Worm (Caenorhabditis elegans) whole organism, young adult: ENCODE results near the gene cav-2.

ENCODE experiments used
- B0035.1 ChIP-seq: sonication (generic microtip); optimal IDR thresholded peaks from 2 replicates; lab custom pipeline; 2016; ENCODE audit warnings: missing genetic modification characterization, mild to moderate bottlenecking, missing compliant biosample characterization, missing genotype, missing genetic modification reagents
- B0261.1 ChIP-seq: sonication (generic microtip); optimal IDR thresholded peaks from 2 replicates; lab custom pipeline; 2016; ENCODE audit warnings: mild to moderate bottlenecking, missing genetic modification characterization, moderate library complexity, missing compliant biosample characterization
- C17E4.6 ChIP-seq: fragments of 200-800 bp; sonication (Bioruptor generic); IDR thresholded peaks from 2 replicates; pipeline ENCODE4 v1.3.6; 2022; ENCODE audit warnings: missing genetic modification reagents, missing genetic modification characterization, missing compliant biosample characterization
- D2030.7 ChIP-seq: fragments of 200-800 bp; sonication (Bioruptor generic); IDR thresholded peaks from 2 replicates; pipeline ENCODE4 v1.3.6; 2022; ENCODE audit warnings: missing genetic modification reagents, missing genetic modification characterization, missing compliant biosample characterization
- F49E8.2 ChIP-seq: sonication (generic microtip); optimal IDR thresholded peaks from 3 replicates; lab custom pipeline; 2017; ENCODE audit warnings: missing genetic modification characterization, mild to moderate bottlenecking, missing compliant biosample characterization, antibody characterized with exemption, moderate library complexity; ENCODE audit not compliant: insufficient read depth
- K11D2.4 ChIP-seq: fragments of 200-800 bp; sonication (Bioruptor generic); IDR thresholded peaks from 2 replicates; pipeline ENCODE4 v1.3.6; 2022; ENCODE audit warnings: missing genetic modification reagents, missing genetic modification characterization, missing compliant biosample characterization
- K12H6.12 ChIP-seq: fragments of 200-800 bp; sonication (Bioruptor generic); optimal IDR thresholded peaks from 2 replicates; lab custom pipeline; 2018; ENCODE audit warnings: mild to moderate bottlenecking, missing genetic modification characterization, missing compliant biosample characterization
- T07F8.4 ChIP-seq: sonication (generic microtip); optimal IDR thresholded peaks from 2 replicates; lab custom pipeline; 2016; ENCODE audit warnings: mild to moderate bottlenecking, missing genetic modification characterization, moderate library complexity, missing compliant biosample characterization
- Y56A3A.18 ChIP-seq: fragments of 200-800 bp; sonication (Bioruptor generic); IDR thresholded peaks from 2 replicates; pipeline ENCODE4 v1.3.6; 2022; ENCODE audit warnings: missing genetic modification reagents, missing genetic modification characterization, missing compliant biosample characterization
- Y67H2A.10 ChIP-seq: fragments of 200-800 bp; sonication (Bioruptor generic); conservative IDR thresholded peaks from 2 replicates; pipeline ENCODE4 v1.3.6; 2022; ENCODE audit warnings: missing genetic modification reagents, missing genetic modification characterization, missing compliant biosample characterization
- akir-1 ChIP-seq: fragments of 200-800 bp; sonication (Bioruptor generic); optimal IDR thresholded peaks from 2 replicates; lab custom pipeline; 2018; ENCODE audit warnings: mild to moderate bottlenecking, missing genetic modification characterization, moderate library complexity, missing compliant biosample characterization
- ama-1 ChIP-seq, 3 experiments: fragments of 150-350 bp in 1 of 3; sonication (generic microtip) in 2 of 3; optimal IDR thresholded peaks; 2 replicates each; lab custom pipeline; 2014 to 2018; ENCODE audit warnings: missing biosample characterization in 2 of 3, missing genetic modification characterization in 2 of 3, missing genetic modification reagents in 2 of 3
- aptf-3 ChIP-seq: fragments of 200-800 bp; sonication (Bioruptor generic); IDR thresholded peaks from 2 replicates; pipeline ENCODE4 v1.3.6; 2022; ENCODE audit warnings: missing genetic modification characterization, missing compliant biosample characterization
- athp-1 ChIP-seq: sonication (generic microtip); optimal IDR thresholded peaks from 2 replicates; lab custom pipeline; 2017; ENCODE audit warnings: mild to moderate bottlenecking, missing genetic modification characterization, missing compliant biosample characterization
- attf-3 ChIP-seq: fragments of 200-800 bp; sonication (Bioruptor generic); conservative IDR thresholded peaks from 2 replicates; pipeline ENCODE4 v1.3.6; 2022; ENCODE audit warnings: missing genetic modification reagents, missing genetic modification characterization, missing compliant biosample characterization
- attf-5 ChIP-seq: fragments of 200-800 bp; sonication (Bioruptor generic); optimal IDR thresholded peaks from 2 replicates; lab custom pipeline; 2018; ENCODE audit warnings: mild to moderate bottlenecking, missing genetic modification characterization, missing compliant biosample characterization
- bed-1 ChIP-seq: fragments of 200-800 bp; sonication (Bioruptor generic); IDR thresholded peaks from 2 replicates; pipeline ENCODE4 v1.3.6; 2022; ENCODE audit warnings: missing genetic modification reagents, missing genetic modification characterization, missing compliant biosample characterization
- cebp-2 ChIP-seq: fragments of 200-800 bp; sonication (Bioruptor generic); IDR thresholded peaks from 2 replicates; pipeline ENCODE4 v1.3.6; 2022; ENCODE audit warnings: missing genetic modification characterization, missing compliant biosample characterization
- ceh-27 ChIP-seq: fragments of 200-800 bp; sonication (Bioruptor generic); optimal IDR thresholded peaks from 2 replicates; lab custom pipeline; 2018; ENCODE audit warnings: mild to moderate bottlenecking, missing genetic modification characterization, moderate library complexity, missing compliant biosample characterization
- ceh-40 ChIP-seq: fragments of 200-800 bp; sonication (Bioruptor generic); IDR thresholded peaks from 2 replicates; pipeline ENCODE4 v1.3.6; 2022; ENCODE audit warnings: missing genetic modification characterization, missing compliant biosample characterization
- dox-1 ChIP-seq: fragments of 200-800 bp; sonication (Bioruptor generic); IDR thresholded peaks from 2 replicates; pipeline ENCODE4 v1.3.6; 2022; ENCODE audit warnings: missing genetic modification reagents, missing genetic modification characterization, missing compliant biosample characterization
- egl-18 ChIP-seq: fragments of 200-800 bp; sonication (Bioruptor generic); IDR thresholded peaks from 2 replicates; pipeline ENCODE4 v1.3.6; 2022; ENCODE audit warnings: missing genetic modification reagents, missing genetic modification characterization, missing compliant biosample characterization
- egl-44 ChIP-seq: fragments of 200-800 bp; sonication (Bioruptor generic); IDR thresholded peaks from 2 replicates; pipeline ENCODE4 v1.3.6; 2022; ENCODE audit warnings: missing genetic modification reagents, missing genetic modification characterization, missing compliant biosample characterization
- fkh-3 ChIP-seq: sonication (generic microtip); optimal IDR thresholded peaks from 2 replicates; lab custom pipeline; 2016; ENCODE audit warnings: mild to moderate bottlenecking, missing genetic modification characterization, missing compliant biosample characterization
- gei-17 ChIP-seq: fragments of 200-800 bp; sonication (Bioruptor generic); optimal IDR thresholded peaks from 2 replicates; lab custom pipeline; 2018; ENCODE audit warnings: mild to moderate bottlenecking, missing genetic modification characterization, missing compliant biosample characterization
- hlh-12 ChIP-seq: sonication (generic microtip); optimal IDR thresholded peaks from 2 replicates; lab custom pipeline; 2016; ENCODE audit warnings: missing genetic modification characterization, missing compliant biosample characterization
- hmg-20 ChIP-seq: fragments of 200-800 bp; sonication (Bioruptor generic); IDR thresholded peaks from 2 replicates; pipeline ENCODE4 v1.3.6; 2022; ENCODE audit warnings: missing genetic modification reagents, missing genetic modification characterization, missing compliant biosample characterization
- let-526 ChIP-seq: fragments of 200-800 bp; sonication (Bioruptor generic); IDR thresholded peaks from 2 replicates; pipeline ENCODE4 v1.3.6; 2022; ENCODE audit warnings: missing genetic modification reagents, missing genetic modification characterization, missing compliant biosample characterization
- lin-35 ChIP-seq, 3 experiments: fragments of 150-350 bp in 2 of 3; sonication (generic microtip) in 1 of 3; optimal IDR thresholded peaks; 2 replicates each; lab custom pipeline; 2014 to 2018; ENCODE audit warnings: missing biosample characterization in 3 of 3, missing genetic modification characterization in 3 of 3, missing genetic modification reagents in 3 of 3
- lin-54 ChIP-seq: fragments of 200-800 bp; sonication (Bioruptor generic); optimal IDR thresholded peaks from 2 replicates; lab custom pipeline; 2018; ENCODE audit warnings: mild to moderate bottlenecking, missing genetic modification characterization, missing compliant biosample characterization
- lsl-1 ChIP-seq: fragments of 200-800 bp; sonication (Bioruptor generic); optimal IDR thresholded peaks from 2 replicates; lab custom pipeline; 2018; ENCODE audit warnings: mild to moderate bottlenecking, missing genetic modification characterization, moderate library complexity, missing compliant biosample characterization
- lsy-27 ChIP-seq: sonication (generic microtip); optimal IDR thresholded peaks from 2 replicates; lab custom pipeline; 2017; ENCODE audit warnings: missing genetic modification characterization, mild to moderate bottlenecking, missing compliant biosample characterization, antibody characterized with exemption, missing genotype, borderline replicate concordance; ENCODE audit not compliant: insufficient read depth
- madf-3 ChIP-seq: fragments of 200-800 bp; sonication (Bioruptor generic); IDR thresholded peaks from 2 replicates; pipeline ENCODE4 v1.3.6; 2022; ENCODE audit warnings: missing genetic modification reagents, missing genetic modification characterization, missing compliant biosample characterization
- madf-6 ChIP-seq: fragments of 200-800 bp; sonication (Bioruptor generic); IDR thresholded peaks from 2 replicates; pipeline ENCODE4 v1.3.6; 2022; ENCODE audit warnings: missing genetic modification reagents, missing genetic modification characterization, missing compliant biosample characterization
- mxl-1 ChIP-seq: sonication (generic microtip); optimal IDR thresholded peaks from 2 replicates; lab custom pipeline; 2016; ENCODE audit warnings: missing genetic modification characterization, missing compliant biosample characterization
- nfya-1 ChIP-seq: sonication (generic microtip); optimal IDR thresholded peaks from 2 replicates; lab custom pipeline; 2017; ENCODE audit warnings: antibody characterized with exemption, missing compliant biosample characterization, missing genetic modification characterization, borderline replicate concordance; ENCODE audit not compliant: insufficient read depth
- nhr-80 ChIP-seq: sonication (generic microtip); optimal IDR thresholded peaks from 2 replicates; lab custom pipeline; 2016; ENCODE audit warnings: missing genetic modification characterization, missing compliant biosample characterization
- rec-8 ChIP-seq, 2 experiments: sonication (generic microtip); optimal IDR thresholded peaks; 2 replicates each; lab custom pipeline; 2016; ENCODE audit warnings: mild to moderate bottlenecking in 2 of 2, missing genetic modification characterization in 2 of 2, missing genetic modification reagents in 2 of 2, missing genotype in 2 of 2, missing biosample characterization in 1 of 2, missing compliant biosample characterization in 1 of 2, moderate library complexity in 1 of 2
- repo-1 ChIP-seq: sonication (generic microtip); optimal IDR thresholded peaks from 2 replicates; lab custom pipeline; 2017; ENCODE audit warnings: mild to moderate bottlenecking, missing genetic modification characterization, missing compliant biosample characterization
- sea-2 ChIP-seq: fragments of 200-800 bp; sonication (Bioruptor generic); IDR thresholded peaks from 2 replicates; pipeline ENCODE4 v1.3.6; 2022; ENCODE audit warnings: missing genetic modification characterization, missing compliant biosample characterization
- somi-1 ChIP-seq: fragments of 200-800 bp; sonication (Bioruptor generic); optimal IDR thresholded peaks from 2 replicates; lab custom pipeline; 2018; ENCODE audit warnings: mild to moderate bottlenecking, missing genetic modification characterization, missing compliant biosample characterization
- sptf-2 ChIP-seq: fragments of 200-800 bp; sonication (Bioruptor generic); optimal IDR thresholded peaks from 2 replicates; lab custom pipeline; 2018; ENCODE audit warnings: mild to moderate bottlenecking, missing genetic modification characterization, missing compliant biosample characterization
- tlf-1 ChIP-seq: fragments of 200-800 bp; sonication (Bioruptor generic); optimal IDR thresholded peaks from 2 replicates; lab custom pipeline; 2018; ENCODE audit warnings: mild to moderate bottlenecking, missing genetic modification characterization, missing compliant biosample characterization
- unc-130 ChIP-seq: sonication (generic microtip); optimal IDR thresholded peaks from 2 replicates; lab custom pipeline; 2016; ENCODE audit warnings: missing genetic modification reagents, missing genetic modification characterization, missing compliant biosample characterization
- zim-3 ChIP-seq: sonication (generic microtip); optimal IDR thresholded peaks from 2 replicates; lab custom pipeline; 2017; ENCODE audit warnings: mild to moderate bottlenecking, missing genetic modification characterization, moderate library complexity, missing compliant biosample characterization
- ztf-22 ChIP-seq: fragments of 200-800 bp; sonication (Bioruptor generic); optimal IDR thresholded peaks from 2 replicates; lab custom pipeline; 2018; ENCODE audit warnings: mild to moderate bottlenecking, missing genetic modification characterization, moderate library complexity, missing compliant biosample characterization
- ztf-28 ChIP-seq: fragments of 200-800 bp; sonication (Bioruptor generic); IDR thresholded peaks from 2 replicates; pipeline ENCODE4 v1.3.6; 2022; ENCODE audit warnings: missing genetic modification reagents, missing genetic modification characterization, missing compliant biosample characterization
- ztf-3 ChIP-seq: fragments of 200-800 bp; sonication (Bioruptor generic); optimal IDR thresholded peaks from 2 replicates; lab custom pipeline; 2018; ENCODE audit warnings: mild to moderate bottlenecking, missing genetic modification characterization, missing compliant biosample characterization

The cav-2 gene

ce11 chrV:13565197-13565596, 8.3 kb downstream of the cav-2 start (continued):
- TF ChIP-seq B0261.1 (tag; lab: Kevin White, UChicago) (no peak), F49E8.2 (no peak), ceh-27 (peak; percentile 88), T07F8.4 (tag; lab: Kevin White, UChicago) (no peak), akir-1 (GFP tag; lab: Kevin White, UChicago) (no peak), gei-17 (peak; percentile 34), K12H6.12 (tag; lab: Kevin White, UChicago) (peak; percentile 34), cebp-2 (no peak), mxl-1 (tag; lab: Kevin White, UChicago) (no peak), K11D2.4 (GFP tag; lab: Robert Waterston, UW) (peak; percentile 65; the same call in 1 of the 2 replicates), tlf-1 (GFP tag; lab: Kevin White, UChicago) (peak; percentile 63), hlh-12 (tag; lab: Kevin White, UChicago) (no peak), lsl-1 (GFP tag; lab: Kevin White, UChicago) (peak; percentile 29), sea-2 (GFP tag; lab: Robert Waterston, UW) (no peak), fkh-3 (tag; lab: Kevin White, UChicago) (no peak), nhr-80 (peak; percentile 97), madf-3 (0 out of 2 replicates have a peak, but pooled peaks have one; percentile 68), zim-3 (tag; lab: Kevin White, UChicago) (no peak), hmg-20 (GFP tag; lab: Robert Waterston, UW) (no peak), lsy-27 (tag; lab: Kevin White, UChicago) (no peak), repo-1 (tag; lab: Kevin White, UChicago) (peak; percentile 26), attf-3 (GFP tag; lab: Robert Waterston, UW) (0 out of 2 replicates have a peak, but pooled peaks have one; percentile 36), dox-1 (GFP tag; lab: Robert Waterston, UW) (peak; percentile 83), Y67H2A.10 (GFP tag; lab: Robert Waterston, UW) (no peak), C17E4.6 (GFP tag; lab: Robert Waterston, UW) (no peak), madf-6 (GFP tag; lab: Robert Waterston, UW) (peak; percentile 42; the same call in 1 of the 2 replicates), somi-1 (peak; percentile 82), ztf-28 (GFP tag; lab: Robert Waterston, UW) (no peak), ztf-22 (GFP tag; lab: Kevin White, UChicago) (peak; percentile 5), rec-8 (tag; optimal IDR thresholded peaks at IDR 0.05; lab: Kevin White, UChicago) (no peak), egl-44 (GFP tag; lab: Robert Waterston, UW) (peak; percentile 85), nfya-1 (no peak), egl-18 (GFP tag; lab: Robert Waterston, UW) (no peak), aptf-3 (GFP tag; lab: Robert Waterston, UW) (no peak), attf-5 (GFP tag; lab: Kevin White, UChicago) (peak; percentile 92), bed-1 (GFP tag; lab: Robert Waterston, UW) (no peak), Y56A3A.18 (GFP tag; lab: Robert Waterston, UW) (0 out of 2 replicates have a peak, but pooled peaks have one; percentile 67), unc-130 (GFP tag; lab: Kevin White, UChicago) (no peak), athp-1 (tag; lab: Kevin White, UChicago) (peak; percentile 86), B0035.1 (tag; lab: Kevin White, UChicago) (no peak), let-526 (GFP tag; lab: Robert Waterston, UW) (peak; percentile 71), lin-54 (GFP tag; lab: Kevin White, UChicago) (peak; percentile 76), ama-1 (optimal IDR thresholded peaks at IDR 0.05; lab: Kevin White, UChicago) (peak; percentile 18), ama-1 (GFP tag; optimal IDR thresholded peaks at IDR 0.05; lab: Kevin White, UChicago) (no peak), sptf-2 (GFP tag; lab: Kevin White, UChicago) (no peak), lin-35 (GFP tag; optimal IDR thresholded peaks at IDR 0.05; lab: Kevin White, UChicago) (peak in 1 of 3 experiments; percentile 35), D2030.7 (GFP tag; lab: Robert Waterston, UW) (no peak), ceh-40 (GFP tag; lab: Robert Waterston, UW) (no peak), ztf-3 (GFP tag; lab: Kevin White, UChicago) (no peak)
